Worm (Caenorhabditis elegans) whole organism, young adult: ENCODE results near the gene fbxa-154.

Experiments used
- B0261.1 ChIP-seq: sonication (generic microtip); optimal IDR thresholded peaks from 2 replicates; lab custom pipeline; 2016; ENCODE audit warnings: mild to moderate bottlenecking, missing genetic modification characterization, moderate library complexity, missing compliant biosample characterization
- B0336.3 ChIP-seq: fragments of 200-800 bp; sonication (Bioruptor generic); IDR thresholded peaks from 2 replicates; pipeline ENCODE4 v1.3.6; 2022; ENCODE audit warnings: missing genetic modification characterization, missing compliant biosample characterization
- C06A6.2 ChIP-seq: fragments of 200-800 bp; sonication (Bioruptor generic); conservative IDR thresholded peaks from 2 replicates; pipeline ENCODE4 v1.3.6; 2022; ENCODE audit warnings: missing genetic modification characterization, missing compliant biosample characterization
- C17E4.6 ChIP-seq: fragments of 200-800 bp; sonication (Bioruptor generic); IDR thresholded peaks from 2 replicates; pipeline ENCODE4 v1.3.6; 2022; ENCODE audit warnings: missing genetic modification reagents, missing genetic modification characterization, missing compliant biosample characterization
- F10E7.11 ChIP-seq: sonication (generic microtip); optimal IDR thresholded peaks from 2 replicates; lab custom pipeline; 2017; ENCODE audit warnings: mild to moderate bottlenecking, missing genetic modification characterization, moderate library complexity, missing compliant biosample characterization
- F22D6.2 ChIP-seq: sonication (generic microtip); optimal IDR thresholded peaks from 2 replicates; lab custom pipeline; 2016; ENCODE audit warnings: mild to moderate bottlenecking, missing genetic modification characterization, missing compliant biosample characterization
- F33H1.4 ChIP-seq: fragments of 200-800 bp; sonication (Bioruptor generic); IDR thresholded peaks from 2 replicates; pipeline ENCODE4 v1.3.6; 2022; ENCODE audit warnings: missing genetic modification reagents, missing genetic modification characterization, missing compliant biosample characterization
- F37B4.10 ChIP-seq: fragments of 200-800 bp; sonication (Bioruptor generic); IDR thresholded peaks from 2 replicates; pipeline ENCODE4 v1.3.6; 2022; ENCODE audit warnings: missing genetic modification characterization, missing compliant biosample characterization
- F57A8.1 ChIP-seq: fragments of 200-800 bp; sonication (Bioruptor generic); optimal IDR thresholded peaks from 2 replicates; lab custom pipeline; 2018; ENCODE audit warnings: mild to moderate bottlenecking, missing genetic modification characterization, moderate library complexity, missing compliant biosample characterization
- F57C9.4 ChIP-seq: sonication (generic microtip); optimal IDR thresholded peaks from 2 replicates; lab custom pipeline; 2017; ENCODE audit warnings: mild to moderate bottlenecking, missing genetic modification characterization, missing compliant biosample characterization
- K11D2.4 ChIP-seq: fragments of 200-800 bp; sonication (Bioruptor generic); IDR thresholded peaks from 2 replicates; pipeline ENCODE4 v1.3.6; 2022; ENCODE audit warnings: missing genetic modification reagents, missing genetic modification characterization, missing compliant biosample characterization
- K12H6.12 ChIP-seq: fragments of 200-800 bp; sonication (Bioruptor generic); optimal IDR thresholded peaks from 2 replicates; lab custom pipeline; 2018; ENCODE audit warnings: mild to moderate bottlenecking, missing genetic modification characterization, missing compliant biosample characterization
- T07F8.4 ChIP-seq: sonication (generic microtip); optimal IDR thresholded peaks from 2 replicates; lab custom pipeline; 2016; ENCODE audit warnings: mild to moderate bottlenecking, missing genetic modification characterization, moderate library complexity, missing compliant biosample characterization
- Y56A3A.18 ChIP-seq: fragments of 200-800 bp; sonication (Bioruptor generic); IDR thresholded peaks from 2 replicates; pipeline ENCODE4 v1.3.6; 2022; ENCODE audit warnings: missing genetic modification reagents, missing genetic modification characterization, missing compliant biosample characterization
- Y67H2A.10 ChIP-seq: fragments of 200-800 bp; sonication (Bioruptor generic); conservative IDR thresholded peaks from 2 replicates; pipeline ENCODE4 v1.3.6; 2022; ENCODE audit warnings: missing genetic modification reagents, missing genetic modification characterization, missing compliant biosample characterization
- akir-1 ChIP-seq: fragments of 200-800 bp; sonication (Bioruptor generic); optimal IDR thresholded peaks from 2 replicates; lab custom pipeline; 2018; ENCODE audit warnings: mild to moderate bottlenecking, missing genetic modification characterization, moderate library complexity, missing compliant biosample characterization
- ama-1 ChIP-seq, 3 experiments: fragments of 150-350 bp in 1 of 3; sonication (generic microtip) in 2 of 3; optimal IDR thresholded peaks; 2 replicates each; lab custom pipeline; 2014 to 2018; ENCODE audit warnings: missing biosample characterization in 2 of 3, missing genetic modification characterization in 2 of 3, missing genetic modification reagents in 2 of 3
- attf-3 ChIP-seq: fragments of 200-800 bp; sonication (Bioruptor generic); conservative IDR thresholded peaks from 2 replicates; pipeline ENCODE4 v1.3.6; 2022; ENCODE audit warnings: missing genetic modification reagents, missing genetic modification characterization, missing compliant biosample characterization
- attf-5 ChIP-seq: fragments of 200-800 bp; sonication (Bioruptor generic); optimal IDR thresholded peaks from 2 replicates; lab custom pipeline; 2018; ENCODE audit warnings: mild to moderate bottlenecking, missing genetic modification characterization, missing compliant biosample characterization
- ceh-40 ChIP-seq: fragments of 200-800 bp; sonication (Bioruptor generic); IDR thresholded peaks from 2 replicates; pipeline ENCODE4 v1.3.6; 2022; ENCODE audit warnings: missing genetic modification characterization, missing compliant biosample characterization
- ceh-58 ChIP-seq: fragments of 200-800 bp; sonication (Bioruptor generic); IDR thresholded peaks from 2 replicates; pipeline ENCODE4 v1.3.6; 2022; ENCODE audit warnings: missing genetic modification characterization, missing compliant biosample characterization
- ceh-79 ChIP-seq: sonication (generic microtip); optimal IDR thresholded peaks from 2 replicates; lab custom pipeline; 2017; ENCODE audit warnings: mild to moderate bottlenecking, missing genetic modification characterization, missing compliant biosample characterization
- chd-7 ChIP-seq: sonication (generic microtip); optimal IDR thresholded peaks from 2 replicates; lab custom pipeline; 2016; ENCODE audit warnings: mild to moderate bottlenecking, missing genetic modification characterization, moderate library complexity, missing compliant biosample characterization
- efl-1 ChIP-seq: fragments of 150-350 bp; optimal IDR thresholded peaks from 2 replicates; lab custom pipeline; 2014; ENCODE audit warnings: missing biosample characterization, missing genetic modification reagents, missing genetic modification characterization
- egl-18 ChIP-seq: fragments of 200-800 bp; sonication (Bioruptor generic); IDR thresholded peaks from 2 replicates; pipeline ENCODE4 v1.3.6; 2022; ENCODE audit warnings: missing genetic modification reagents, missing genetic modification characterization, missing compliant biosample characterization
- him-1 ChIP-seq: sonication (generic microtip); optimal IDR thresholded peaks from 2 replicates; lab custom pipeline; 2016; ENCODE audit warnings: missing genotype, missing genetic modification reagents, missing genetic modification characterization, missing compliant biosample characterization
- hmg-1.2 ChIP-seq: fragments of 200-800 bp; sonication (Bioruptor generic); IDR thresholded peaks from 2 replicates; pipeline ENCODE4 v1.3.6; 2022; ENCODE audit warnings: missing genetic modification reagents, missing genetic modification characterization, missing compliant biosample characterization
- hmg-20 ChIP-seq: fragments of 200-800 bp; sonication (Bioruptor generic); IDR thresholded peaks from 2 replicates; pipeline ENCODE4 v1.3.6; 2022; ENCODE audit warnings: missing genetic modification reagents, missing genetic modification characterization, missing compliant biosample characterization
- hrde-1 ChIP-seq: sonication (generic microtip); optimal IDR thresholded peaks from 2 replicates; lab custom pipeline; 2016; ENCODE audit warnings: missing genetic modification characterization, mild to moderate bottlenecking, missing compliant biosample characterization, moderate library complexity, missing genotype, missing genetic modification reagents, borderline replicate concordance
- let-607 ChIP-seq, 2 experiments: fragments of 200-800 bp in 1 of 2; sonication (Bioruptor generic) in 1 of 2; sonication (generic microtip) in 1 of 2; optimal IDR thresholded peaks; 2 replicates each; lab custom pipeline; 2016 to 2018; ENCODE audit warnings: mild to moderate bottlenecking in 2 of 2, missing compliant biosample characterization in 2 of 2, missing genetic modification characterization in 2 of 2, moderate library complexity in 2 of 2, missing genotype in 1 of 2
- lin-35 ChIP-seq, 3 experiments: fragments of 150-350 bp in 2 of 3; sonication (generic microtip) in 1 of 3; optimal IDR thresholded peaks; 2 replicates each; lab custom pipeline; 2014 to 2018; ENCODE audit warnings: missing biosample characterization in 3 of 3, missing genetic modification characterization in 3 of 3, missing genetic modification reagents in 3 of 3
- lsy-27 ChIP-seq: sonication (generic microtip); optimal IDR thresholded peaks from 2 replicates; lab custom pipeline; 2017; ENCODE audit warnings: missing genetic modification characterization, mild to moderate bottlenecking, missing compliant biosample characterization, antibody characterized with exemption, missing genotype, borderline replicate concordance; ENCODE audit not compliant: insufficient read depth
- madf-8 ChIP-seq: fragments of 200-800 bp; sonication (Bioruptor generic); conservative IDR thresholded peaks from 2 replicates; pipeline ENCODE4 v1.3.6; 2022; ENCODE audit warnings: missing genetic modification reagents, missing genetic modification characterization, missing compliant biosample characterization
- mcd-1 ChIP-seq: fragments of 200-800 bp; sonication (Bioruptor generic); IDR thresholded peaks from 2 replicates; pipeline ENCODE4 v1.3.6; 2022; ENCODE audit warnings: missing genetic modification reagents, missing genetic modification characterization, missing compliant biosample characterization
- mel-28 ChIP-seq: sonication (generic microtip); optimal IDR thresholded peaks from 2 replicates; lab custom pipeline; 2016; ENCODE audit warnings: borderline replicate concordance, mild to moderate bottlenecking, missing genetic modification characterization, missing compliant biosample characterization
- nfya-1 ChIP-seq: sonication (generic microtip); optimal IDR thresholded peaks from 2 replicates; lab custom pipeline; 2017; ENCODE audit warnings: antibody characterized with exemption, missing compliant biosample characterization, missing genetic modification characterization, borderline replicate concordance; ENCODE audit not compliant: insufficient read depth
- nhr-179 ChIP-seq: sonication (generic microtip); optimal IDR thresholded peaks from 2 replicates; lab custom pipeline; 2016; ENCODE audit warnings: mild to moderate bottlenecking, missing genetic modification characterization, missing compliant biosample characterization
- pbrm-1 ChIP-seq: fragments of 200-800 bp; sonication (Bioruptor generic); IDR thresholded peaks from 2 replicates; pipeline ENCODE4 v1.3.6; 2022; ENCODE audit warnings: missing genetic modification reagents, missing genetic modification characterization, missing compliant biosample characterization
- rec-8 ChIP-seq, 2 experiments: sonication (generic microtip); optimal IDR thresholded peaks; 2 replicates each; lab custom pipeline; 2016; ENCODE audit warnings: mild to moderate bottlenecking in 2 of 2, missing genetic modification characterization in 2 of 2, missing genetic modification reagents in 2 of 2, missing genotype in 2 of 2, missing biosample characterization in 1 of 2, missing compliant biosample characterization in 1 of 2, moderate library complexity in 1 of 2
- rpc-1 ChIP-seq, 2 experiments: fragments of 150-350 bp in 1 of 2; sonication (generic microtip) in 1 of 2; optimal IDR thresholded peaks; 2 replicates each; lab custom pipeline; 2014 to 2018; ENCODE audit warnings: missing biosample characterization in 1 of 2, missing genetic modification characterization in 1 of 2, missing genetic modification reagents in 1 of 2, missing genotype in 1 of 2
- snpc-4 ChIP-seq, 5 experiments: fragments of 150-350 bp in 1 of 5; sonication (generic microtip) in 4 of 5; optimal IDR thresholded peaks; 2 replicates each; lab custom pipeline; 2014 to 2018; ENCODE audit warnings: missing genetic modification characterization in 5 of 5, missing biosample characterization in 3 of 5, antibody characterized with exemption in 2 of 5, mild to moderate bottlenecking in 2 of 5, missing compliant biosample characterization in 2 of 5, missing genotype in 2 of 5, moderate library complexity in 2 of 5, missing genetic modification reagents in 1 of 5
- sptf-2 ChIP-seq: fragments of 200-800 bp; sonication (Bioruptor generic); optimal IDR thresholded peaks from 2 replicates; lab custom pipeline; 2018; ENCODE audit warnings: mild to moderate bottlenecking, missing genetic modification characterization, missing compliant biosample characterization
- tbp1 ChIP-seq: fragments of 200-800 bp; sonication (Bioruptor generic); optimal IDR thresholded peaks from 2 replicates; lab custom pipeline; 2018; ENCODE audit warnings: mild to moderate bottlenecking, missing genetic modification characterization, missing compliant biosample characterization
- unc-62 ChIP-seq: fragments of 150-350 bp; optimal IDR thresholded peaks from 2 replicates; lab custom pipeline; 2014; ENCODE audit warnings: missing biosample characterization, missing genetic modification reagents, missing genetic modification characterization
- zfh-2 ChIP-seq: fragments of 200-800 bp; sonication (Bioruptor generic); conservative IDR thresholded peaks from 2 replicates; pipeline ENCODE4 v1.3.6; 2022; ENCODE audit warnings: missing genetic modification reagents, missing genetic modification characterization, missing compliant biosample characterization
- ztf-26 ChIP-seq: sonication (generic microtip); optimal IDR thresholded peaks from 2 replicates; lab custom pipeline; 2017; ENCODE audit warnings: missing genetic modification characterization, missing compliant biosample characterization

Gene fbxa-154

DNA sequence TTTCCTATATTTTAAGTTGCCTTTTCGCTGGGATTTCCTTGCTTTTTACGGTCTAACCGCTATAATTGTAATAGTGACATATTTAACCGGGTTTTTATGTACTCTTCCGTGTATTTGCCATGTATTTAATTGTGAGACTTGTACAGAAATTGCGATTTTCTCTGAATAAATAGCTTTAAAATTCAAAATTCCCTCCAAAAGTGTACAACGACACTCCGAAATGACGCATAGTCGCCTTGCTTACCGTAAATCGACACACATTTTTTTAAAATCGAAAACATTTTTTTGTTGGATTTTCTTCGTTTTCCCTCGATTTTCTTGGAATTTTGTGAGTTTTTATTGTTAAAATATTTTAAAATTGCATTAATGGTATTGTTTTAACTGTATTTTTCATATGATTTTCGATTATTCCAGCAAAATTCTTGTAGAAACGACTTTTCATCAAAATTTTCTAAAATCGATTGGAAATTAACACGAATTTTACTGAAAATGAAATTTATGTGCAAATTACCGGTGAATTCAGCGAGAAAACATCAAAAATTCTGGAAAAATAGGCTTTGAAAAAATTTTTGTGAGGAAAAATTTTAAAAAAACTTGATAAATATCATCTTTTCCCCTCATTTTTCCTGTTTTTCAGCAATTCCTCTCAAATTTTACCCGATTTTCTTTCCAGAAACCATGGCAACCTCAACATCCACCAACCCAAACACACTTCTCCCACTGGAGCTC lies 35.1 kb downstream of the fbxa-154 start, which contains the start of gene lsm-5 (continued):
- TF ChIP-seq ceh-40 (GFP tag; lab: Robert Waterston, UW), result no peak
- no peak for TF ChIP-seq akir-1 (GFP tag; lab: Kevin White, UChicago)
- no peak for TF ChIP-seq chd-7
- no peak for TF ChIP-seq Y67H2A.10 (GFP tag; lab: Robert Waterston, UW)
- no peak for TF ChIP-seq zfh-2 (GFP tag; lab: Robert Waterston, UW)
- TF ChIP-seq F10E7.11 (tag; lab: Kevin White, UChicago), result no peak
- TF ChIP-seq madf-8, result no peak
- no peak for TF ChIP-seq hrde-1 (tag; lab: Kevin White, UChicago)
- TF ChIP-seq ceh-58 (GFP tag; lab: Robert Waterston, UW), result no peak
- no peak for TF ChIP-seq let-607 (tag; optimal IDR thresholded peaks at IDR 0.05; lab: Kevin White, UChicago)
- peak; percentile 67 for TF ChIP-seq efl-1 (GFP tag; lab: Kevin White, UChicago)
- TF ChIP-seq F22D6.2 (tag; lab: Kevin White, UChicago), result no peak
- TF ChIP-seq rpc-1 (optimal IDR thresholded peaks at IDR 0.05; lab: Kevin White, UChicago), result no peak
- no peak for TF ChIP-seq rpc-1 (tag; optimal IDR thresholded peaks at IDR 0.05; lab: Kevin White, UChicago)
- TF ChIP-seq F57A8.1 (GFP tag; lab: Kevin White, UChicago), result no peak
- TF ChIP-seq lin-35 (GFP tag; optimal IDR thresholded peaks at IDR 0.05; lab: Kevin White, UChicago), result peak in 1 of 3 experiments; percentile 83
- no peak for TF ChIP-seq lsy-27
- no peak for TF ChIP-seq F57C9.4
- no peak for TF ChIP-seq unc-62 (GFP tag; lab: Kevin White, UChicago)
- no peak for TF ChIP-seq B0261.1 (tag; lab: Kevin White, UChicago)
- TF ChIP-seq K11D2.4, result no peak
- TF ChIP-seq Y56A3A.18 (GFP tag; lab: Robert Waterston, UW), result no peak
- TF ChIP-seq ztf-26 (tag; lab: Kevin White, UChicago), result no peak
- no peak for TF ChIP-seq mel-28
- no peak for TF ChIP-seq hmg-20 (GFP tag; lab: Robert Waterston, UW)
- TF ChIP-seq nhr-179 (tag; lab: Kevin White, UChicago), result no peak
- TF ChIP-seq ceh-79, result no peak
- TF ChIP-seq C17E4.6, result no peak
- TF ChIP-seq B0336.3 (GFP tag; lab: Robert Waterston, UW), result no peak
- no peak for TF ChIP-seq egl-18 (GFP tag; lab: Robert Waterston, UW)
- TF ChIP-seq attf-5 (GFP tag; lab: Kevin White, UChicago), result no peak
- TF ChIP-seq snpc-4 (GFP tag; optimal IDR thresholded peaks at IDR 0.05; lab: Kevin White, UChicago), result no peak
- peak in 1 of 4 experiments; percentile 25 for TF ChIP-seq snpc-4 (tag; optimal IDR thresholded peaks at IDR 0.05; lab: Kevin White, UChicago)
- peak; percentile 77 for TF ChIP-seq ama-1 (optimal IDR thresholded peaks at IDR 0.05; lab: Kevin White, UChicago)
- TF ChIP-seq ama-1 (GFP tag; optimal IDR thresholded peaks at IDR 0.05; lab: Kevin White, UChicago), result no peak
- TF ChIP-seq him-1 (tag; lab: Kevin White, UChicago), result peak; percentile 34
- TF ChIP-seq T07F8.4 (tag; lab: Kevin White, UChicago), result no peak
- no peak for TF ChIP-seq hmg-1.2 (GFP tag; lab: Robert Waterston, UW)
- no peak for TF ChIP-seq rec-8 (tag; optimal IDR thresholded peaks at IDR 0.05; lab: Kevin White, UChicago)
- TF ChIP-seq sptf-2, result no peak
- TF ChIP-seq attf-3 (GFP tag; lab: Robert Waterston, UW), result peak; percentile 93
- TF ChIP-seq pbrm-1, result no peak
- TF ChIP-seq nfya-1, result no peak
- no peak for TF ChIP-seq K12H6.12 (tag; lab: Kevin White, UChicago)
- no peak for TF ChIP-seq F37B4.10
- no peak for TF ChIP-seq mcd-1 (GFP tag; lab: Robert Waterston, UW)
- no peak for TF ChIP-seq C06A6.2 (GFP tag; lab: Robert Waterston, UW)
- no peak for TF ChIP-seq F33H1.4 (GFP tag; lab: Robert Waterston, UW)
- TF ChIP-seq tbp1 (GFP tag; lab: Kevin White, UChicago), result no peak
